Fruit fly (Drosophila melanogaster) S2 (cell line): ENCODE measurements around the gene CG31528.

ENCODE experiments used
- CG8478 ChIP-seq: fragments of >200 bp; optimal IDR thresholded peaks from 2 replicates; lab custom pipeline; 2018
- CTCF ChIP-seq, 2 experiments: fragments of >200 bp; optimal IDR thresholded peaks; 2 replicates each; lab custom pipeline; 2018

Gene CG31528

DNA sequence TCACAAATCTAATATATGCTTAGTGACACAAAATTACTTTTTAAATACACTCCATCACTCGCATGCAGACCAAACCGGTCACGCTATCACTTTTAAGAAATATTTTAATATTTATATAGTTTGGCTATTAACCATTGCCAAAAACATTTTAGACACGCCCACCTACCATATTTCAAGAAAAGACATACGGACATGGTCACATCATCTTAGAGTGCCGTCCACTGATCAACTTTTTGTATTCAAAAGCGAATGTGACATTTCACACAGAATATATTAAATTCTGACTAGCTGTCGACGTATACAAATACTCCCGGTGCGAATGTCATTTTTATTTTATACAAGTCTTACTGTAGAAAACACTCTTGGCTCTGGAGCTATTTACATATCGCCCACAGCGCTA, at the start of gene CG31528:
Gene CG31528, plus strand, starts transcription at position 301 of the 400 bp plus-strand sequence.
- TF ChIP-seq CG8478 (lab: Kevin White, UChicago), result no peak
- TF ChIP-seq CTCF (optimal IDR thresholded peaks at IDR 0.05; lab: Kevin White, UChicago), result no peak

DNA sequence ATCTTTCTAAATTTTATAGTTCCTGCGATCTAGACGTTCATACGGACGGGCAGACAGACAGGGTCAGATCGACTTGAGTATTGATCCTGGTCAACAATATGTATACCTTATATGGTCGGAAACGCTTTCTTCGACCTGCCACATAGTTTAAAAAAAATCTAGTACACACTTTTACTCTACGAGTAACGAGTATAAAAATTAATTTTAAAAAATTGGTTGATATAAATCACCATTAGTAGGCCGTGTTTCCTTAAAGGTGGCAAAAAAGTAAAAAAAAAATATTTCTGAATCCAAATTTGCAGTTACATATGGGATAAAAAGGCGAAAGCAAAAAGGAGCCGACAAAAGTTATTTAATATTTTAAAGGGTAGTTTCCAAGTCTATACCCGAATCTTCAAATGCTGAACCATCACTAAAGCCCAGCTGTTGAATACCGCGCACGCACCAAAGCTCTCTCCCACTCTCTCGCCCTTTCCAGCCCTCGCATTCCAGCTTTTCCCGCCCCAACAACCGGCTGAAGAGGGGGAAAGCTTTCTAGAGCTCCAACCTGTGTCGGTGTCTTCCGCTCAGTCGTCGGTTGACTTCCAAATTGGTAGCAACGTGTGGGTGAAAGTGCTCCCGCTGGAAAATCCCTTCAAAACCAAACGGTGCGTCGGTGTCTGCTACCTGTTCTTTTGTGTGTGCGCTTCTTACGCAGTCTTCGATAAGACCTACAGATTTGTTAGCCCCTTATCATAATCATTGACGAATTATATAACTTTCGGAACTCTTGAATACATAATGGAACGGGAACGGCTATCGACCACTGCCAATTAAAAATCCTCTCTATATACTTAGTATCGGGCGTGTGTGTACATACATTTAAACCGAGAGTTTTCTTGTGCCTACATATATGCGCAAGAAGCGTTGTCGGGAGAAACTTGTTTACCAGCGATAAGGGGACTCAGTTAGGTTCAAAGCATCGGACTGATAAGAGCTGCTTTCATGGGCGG, 37.6 kb upstream of the CG31528 start, which contains the start of gene Sfxn1-3:
Gene Sfxn1-3, plus strand, starts transcription at position 238 of the 992 bp plus-strand sequence.
- TF ChIP-seq CG8478 (lab: Kevin White, UChicago), result no peak

DNA sequence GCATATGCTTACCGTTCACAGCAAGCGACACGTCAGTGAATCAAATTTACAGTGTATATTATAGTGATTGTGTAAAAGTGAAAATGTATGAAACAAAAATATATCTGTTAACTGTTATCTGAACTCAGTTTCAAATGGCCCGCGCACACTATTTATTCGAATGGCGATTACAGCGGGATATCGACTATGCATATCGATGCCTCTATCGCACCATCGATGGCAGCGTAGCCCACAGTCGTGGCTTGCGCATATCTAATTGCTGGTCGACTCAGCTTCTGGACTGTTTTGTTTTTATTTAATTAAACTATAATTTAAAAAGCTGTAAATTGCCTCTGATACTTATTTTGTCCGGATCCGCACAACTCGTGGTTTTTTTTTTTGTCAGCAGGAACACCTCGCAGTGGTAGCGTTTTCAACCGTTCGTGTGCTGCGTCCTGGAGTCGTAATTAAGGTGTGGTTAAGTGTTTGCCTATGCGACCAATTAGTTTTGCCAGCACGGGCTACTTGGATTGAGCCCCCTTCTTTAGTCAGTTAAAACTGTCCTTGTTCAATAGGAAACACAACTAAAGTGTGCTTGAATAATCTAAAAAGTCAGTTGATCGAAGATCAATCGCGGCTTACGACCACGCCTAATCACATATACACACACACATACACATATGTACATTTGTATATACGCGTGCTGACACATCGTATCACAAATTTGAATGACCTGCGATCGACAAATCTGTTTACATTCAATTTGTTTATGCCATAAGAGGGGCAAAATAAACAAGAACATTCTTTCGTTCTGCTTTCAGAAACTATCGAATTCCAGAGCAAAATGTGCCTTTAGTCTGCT, 34.9 kb upstream of the CG31528 start, which contains the start of gene Cont:
Gene Cont, plus strand, starts transcription at position 228 of the 841 bp plus-strand sequence.
- no peak for TF ChIP-seq CTCF (optimal IDR thresholded peaks at IDR 0.05; lab: Kevin White, UChicago)
- TF ChIP-seq CG8478 (lab: Kevin White, UChicago), result no peak

DNA sequence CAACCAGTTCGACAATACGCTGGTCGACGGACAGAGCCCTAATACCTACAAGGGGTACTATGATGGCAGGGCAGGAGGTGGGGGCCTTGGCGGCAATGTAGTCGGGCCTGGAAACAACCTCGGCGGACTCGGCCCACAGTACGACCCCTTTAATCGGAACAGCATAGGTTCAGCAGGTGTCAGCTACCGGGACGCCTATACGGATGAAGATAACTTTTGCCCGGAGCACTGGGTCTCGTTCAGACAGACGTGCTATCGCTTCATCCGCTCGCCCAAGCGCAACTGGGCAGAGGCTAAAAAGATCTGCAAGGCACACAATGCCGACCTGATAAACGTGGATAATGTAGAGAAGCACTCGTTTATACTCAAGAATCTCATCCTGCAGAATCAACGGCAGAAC, 34.1 kb upstream of the CG31528 start:
- TF ChIP-seq CTCF (optimal IDR thresholded peaks at IDR 0.05; lab: Kevin White, UChicago), result no peak
- TF ChIP-seq CG8478 (lab: Kevin White, UChicago), result no peak

- TF ChIP-seq CG8478 (lab: Kevin White, UChicago), result no peak
- TF ChIP-seq CTCF (optimal IDR thresholded peaks at IDR 0.05; lab: Kevin White, UChicago), result peak; percentile 62 to 65
Observed at dm6 chr3R:4387490-4387889, 28.7 kb upstream of the CG31528 start, which contains the start of gene tub. Gene tub, plus strand, starts transcription at chr3R:4387742.

DNA sequence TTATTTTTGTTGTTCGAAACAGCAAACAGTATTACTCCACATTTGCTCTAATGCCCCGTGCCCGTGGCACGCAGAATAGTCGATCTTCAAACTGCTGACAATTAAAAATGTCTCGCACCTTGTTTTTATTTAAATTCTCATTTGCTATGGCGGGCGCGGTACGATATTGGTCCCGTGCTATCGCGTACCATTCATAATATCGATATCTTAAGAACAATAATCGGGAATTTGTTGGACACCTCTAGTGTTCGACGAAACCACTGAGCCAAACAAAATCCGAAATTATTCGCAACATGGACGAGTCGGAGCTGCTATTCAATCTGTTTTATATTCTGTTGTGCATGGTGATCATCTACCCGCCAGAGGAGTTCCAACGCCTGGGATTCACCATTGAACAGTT, 26.1 kb upstream of the CG31528 start, which contains the start of gene CG14646:
Gene CG14646, plus strand, starts transcription at position 234 of the 400 bp plus-strand sequence.
- TF ChIP-seq CG8478 (lab: Kevin White, UChicago), result no peak
- TF ChIP-seq CTCF (optimal IDR thresholded peaks at IDR 0.05; lab: Kevin White, UChicago), result no peak

dm6 chr3R:4394117-4394516, 22.1 kb upstream of the CG31528 start, which contains the start of gene CG34112:
Gene CG34112, minus strand, starts transcription at chr3R:4394259.
- no peak for TF ChIP-seq CG8478 (lab: Kevin White, UChicago)
- TF ChIP-seq CTCF (optimal IDR thresholded peaks at IDR 0.05; lab: Kevin White, UChicago), result no peak

dm6 chr3R:4394654-4395581, 21.3 kb upstream of the CG31528 start:
- no peak for TF ChIP-seq CG8478 (lab: Kevin White, UChicago)
- TF ChIP-seq CTCF (optimal IDR thresholded peaks at IDR 0.05; lab: Kevin White, UChicago), result no peak

DNA sequence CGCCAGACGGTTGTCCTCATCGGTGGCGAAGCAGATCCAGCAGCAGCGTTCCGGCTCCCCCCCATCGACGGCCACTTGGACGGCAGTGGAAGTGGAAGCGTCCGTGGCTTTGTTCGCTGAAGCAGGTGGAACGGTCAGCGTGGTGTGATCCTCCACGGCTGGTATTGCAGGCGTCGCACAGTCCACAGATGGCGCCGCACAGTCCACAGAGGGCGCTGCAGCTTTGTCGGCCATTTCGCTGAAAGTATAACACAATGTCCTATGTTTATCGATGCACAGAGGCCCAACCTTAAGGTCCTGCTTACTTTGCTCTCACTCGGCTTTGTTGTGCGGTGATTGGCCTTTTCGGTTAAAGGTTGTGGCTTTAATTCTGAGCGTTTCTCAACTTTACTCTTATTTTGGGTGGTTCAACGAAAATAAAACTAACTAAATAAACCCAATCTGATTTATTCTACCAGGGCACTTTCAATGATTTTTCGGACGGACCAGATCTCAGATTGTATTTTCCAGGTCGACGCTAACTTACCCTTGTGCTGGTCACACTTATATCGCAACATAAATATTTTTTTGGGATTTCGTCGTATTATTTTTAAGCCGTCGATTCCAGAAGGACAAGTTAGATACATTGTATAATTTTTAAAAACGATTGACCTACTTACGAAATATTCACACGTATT, 18.7 kb upstream of the CG31528 start, which contains the start of gene CG9855:
Gene CG9855, minus strand, starts transcription at position 473 of the 677 bp plus-strand sequence.
- TF ChIP-seq CTCF (optimal IDR thresholded peaks at IDR 0.05; lab: Kevin White, UChicago) (peak; percentile 79 to 83), CG8478 (lab: Kevin White, UChicago) (no peak)

DNA sequence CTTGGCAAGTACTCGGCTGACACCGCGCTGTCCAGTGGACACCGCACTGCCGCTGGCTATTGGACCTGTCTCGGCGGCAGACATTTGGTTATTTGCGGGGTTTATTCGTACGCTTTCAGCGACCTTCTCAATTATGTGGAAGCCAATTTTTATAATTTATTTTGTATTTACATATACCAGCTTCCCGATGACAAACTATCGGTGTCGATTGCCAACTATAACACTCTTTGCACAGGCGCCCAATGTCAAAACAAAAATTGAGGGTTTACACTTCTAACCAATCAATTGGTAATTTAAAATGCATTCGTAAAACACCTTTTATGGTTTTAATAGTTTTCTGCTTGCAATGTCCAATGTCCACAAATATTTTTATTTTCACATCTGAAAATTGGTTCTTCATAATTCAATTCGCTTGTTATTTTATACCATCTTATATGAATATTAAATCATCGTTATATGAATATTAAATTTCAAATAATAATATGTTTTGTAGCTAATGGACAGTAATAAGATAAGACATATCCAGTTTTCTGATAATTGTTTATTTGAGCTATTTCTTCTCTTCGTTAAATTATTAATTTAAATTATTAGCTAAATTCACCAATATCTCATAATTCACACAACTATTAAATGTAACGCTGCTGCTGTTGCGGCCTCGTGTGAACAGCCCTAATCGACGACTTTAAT, 16.3 kb upstream of the CG31528 start:
- TF ChIP-seq CTCF (optimal IDR thresholded peaks at IDR 0.05; lab: Kevin White, UChicago) (no peak), CG8478 (lab: Kevin White, UChicago) (no peak)

- TF ChIP-seq CTCF (optimal IDR thresholded peaks at IDR 0.05; lab: Kevin White, UChicago), result no peak
- no peak for TF ChIP-seq CG8478 (lab: Kevin White, UChicago)
Observed at dm6 chr3R:4400497-4400833, 15.8 kb upstream of the CG31528 start, which contains the start of gene CG14647. Gene CG14647, plus strand, starts transcription at chr3R:4400510.

DNA sequence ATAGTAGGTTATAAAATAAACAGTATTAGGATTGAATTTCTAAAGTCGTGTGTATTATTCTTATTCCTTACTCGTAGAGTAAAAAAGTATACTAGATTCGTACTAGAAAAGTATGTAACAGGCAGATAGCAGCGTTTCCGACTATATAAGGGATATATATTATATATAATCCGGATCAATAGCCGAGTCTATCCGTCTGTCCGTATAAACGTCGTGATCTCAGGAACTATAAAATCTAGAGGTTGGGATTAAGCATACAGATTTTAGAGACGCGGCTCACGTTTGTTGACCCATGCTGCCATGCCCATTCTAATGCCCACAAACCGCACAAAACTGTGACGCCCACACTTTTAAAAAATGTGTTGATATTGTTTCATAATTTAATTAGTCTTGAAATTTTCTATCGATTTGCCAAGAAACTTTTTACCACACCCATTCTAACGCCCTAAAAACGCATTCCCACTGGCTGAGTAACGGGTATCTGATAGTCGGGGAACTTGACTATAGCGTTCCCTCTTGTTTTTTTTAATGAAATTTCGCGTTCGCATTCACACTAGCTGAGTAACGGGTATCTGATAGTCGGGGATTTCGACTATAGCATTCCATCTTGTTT, 14.2 kb upstream of the CG31528 start, which contains the start of gene CG9853:
Gene CG9853, minus strand, starts transcription at position 51 of the 613 bp plus-strand sequence.
- TF ChIP-seq CTCF (optimal IDR thresholded peaks at IDR 0.05; lab: Kevin White, UChicago) (no peak), CG8478 (lab: Kevin White, UChicago) (no peak)
